Fruit fly (Drosophila melanogaster): ENCODE data around the gene ICA69.

ICA69 gene

dm6 chr3L:21135850-21136249 lies 4.6 kb downstream of the ICA69 start (continued):
- TF ChIP-seq CG11695 (GFP tag; IDR thresholded peaks at IDR 0.05) = 0 out of 3 replicates have a peak, but pooled peaks have one; percentile 12
- no peak for TF ChIP-seq CkIIα-i1 (GFP tag; IDR thresholded peaks at IDR 0.05)
- TF ChIP-seq gce (GFP tag; IDR thresholded peaks at IDR 0.05) = no peak
- TF ChIP-seq Adf1 (GFP tag; IDR thresholded peaks at IDR 0.05) = peak; percentile 56; the same call in 1 of the 2 replicates
- TF ChIP-seq Gug (GFP tag; IDR thresholded peaks at IDR 0.05) = no peak; the same call in 3 of the 4 replicates
- peak; percentile 97 for TF ChIP-seq ftz-f1 (GFP tag; optimal IDR thresholded peaks at IDR 0.05)
- TF ChIP-seq CG17361 (GFP tag; IDR thresholded peaks at IDR 0.05) = no peak
- TF ChIP-seq inv (GFP tag; IDR thresholded peaks at IDR 0.05; ENCODE audit: partially characterized antibody) = peak; percentile 79
- no peak for TF ChIP-seq D (optimal IDR thresholded peaks at IDR 0.05)
- TF ChIP-seq D (GFP tag; optimal IDR thresholded peaks at IDR 0.05) = no peak
- TF ChIP-seq CG30431 (GFP tag; optimal IDR thresholded peaks at IDR 0.05) = no peak
- no peak for TF ChIP-seq otp (GFP tag; IDR thresholded peaks at IDR 0.05)
- TF ChIP-seq CG13775 (GFP tag; optimal IDR thresholded peaks at IDR 0.05) = no peak
- TF ChIP-seq psq (GFP tag; optimal IDR thresholded peaks at IDR 0.05) = no peak
- no peak for TF ChIP-seq CG5953 (GFP tag; IDR thresholded peaks at IDR 0.05)
- TF ChIP-seq ttk (GFP tag; IDR thresholded peaks at IDR 0.05) = no peak
- TF ChIP-seq Antp (GFP tag; optimal IDR thresholded peaks at IDR 0.05) = peak; percentile 26
- no peak for TF ChIP-seq CG6175 (GFP tag; IDR thresholded peaks at IDR 0.05)
- no peak for TF ChIP-seq org-1 (GFP tag; optimal IDR thresholded peaks at IDR 0.05)
- no peak for TF ChIP-seq Sox100B (GFP tag; optimal IDR thresholded peaks at IDR 0.05)
- peak; percentile 72 for TF ChIP-seq MBD-R2 (GFP tag; IDR thresholded peaks at IDR 0.05)
- peak; percentile 48 for TF ChIP-seq zfh2 (GFP tag; optimal IDR thresholded peaks at IDR 0.05)
- TF ChIP-seq ab (GFP tag; optimal IDR thresholded peaks at IDR 0.05) = no peak
- TF ChIP-seq pzg (GFP tag; optimal IDR thresholded peaks at IDR 0.05) = peak; percentile 96
- no peak for TF ChIP-seq dmrt11E (tag; optimal IDR thresholded peaks at IDR 0.05)
- no peak for TF ChIP-seq Rx (GFP tag; IDR thresholded peaks at IDR 0.05)
- no peak for TF ChIP-seq CG4820 (GFP tag; optimal IDR thresholded peaks at IDR 0.05)
- peak; percentile 96 for TF ChIP-seq Opbp (GFP tag; IDR thresholded peaks at IDR 0.05; ENCODE audit: partially characterized antibody)
- TF ChIP-seq E2f1 (GFP tag; IDR thresholded peaks at IDR 0.05) = no peak
- no peak for TF ChIP-seq B-H1 (GFP tag; IDR thresholded peaks at IDR 0.05)
- TF ChIP-seq jumu (GFP tag; optimal IDR thresholded peaks at IDR 0.05) = no peak
- no peak for TF ChIP-seq CG11247 (GFP tag; IDR thresholded peaks at IDR 0.05)
- peak; percentile 14 for TF ChIP-seq Bdp1 (GFP tag; optimal IDR thresholded peaks at IDR 0.05)
- TF ChIP-seq ssp (GFP tag; IDR thresholded peaks at IDR 0.05) = no peak
- TF ChIP-seq Dfd (GFP tag; optimal IDR thresholded peaks at IDR 0.05) = no peak
- TF ChIP-seq CG12104 (GFP tag; optimal IDR thresholded peaks at IDR 0.05) = no peak
- TF ChIP-seq Atf6 (GFP tag; IDR thresholded peaks at IDR 0.05) = no peak
- no peak for TF ChIP-seq CG11696 (GFP tag; IDR thresholded peaks at IDR 0.05)
- peak; percentile 48; the same call in 1 of the 2 replicates for TF ChIP-seq NFAT (GFP tag; IDR thresholded peaks at IDR 0.05)
- no peak for TF ChIP-seq Hr39 (optimal IDR thresholded peaks at IDR 0.05)
- TF ChIP-seq CG12219 (GFP tag; optimal IDR thresholded peaks at IDR 0.05) = no peak
- TF ChIP-seq CG3847 (GFP tag; IDR thresholded peaks at IDR 0.05) = peak; percentile 98
- TF ChIP-seq tap (tag; optimal IDR thresholded peaks at IDR 0.05) = no peak
- no peak for TF ChIP-seq Hmx (GFP tag; optimal IDR thresholded peaks at IDR 0.05)
- peak; percentile 51 for TF ChIP-seq CG13624 (GFP tag; optimal IDR thresholded peaks at IDR 0.05)
- no peak for TF ChIP-seq hth (optimal IDR thresholded peaks at IDR 0.05)
- TF ChIP-seq lab (GFP tag; optimal IDR thresholded peaks at IDR 0.05) = no peak
- no peak for TF ChIP-seq fu2 (GFP tag; optimal IDR thresholded peaks at IDR 0.05)
- TF ChIP-seq Bgb (GFP tag; IDR thresholded peaks at IDR 0.05; ENCODE audit: partially characterized antibody) = peak; percentile 96
- no peak for TF ChIP-seq CG7987 (GFP tag; optimal IDR thresholded peaks at IDR 0.05)
- peak; percentile 54 for TF ChIP-seq ems (GFP tag; optimal IDR thresholded peaks at IDR 0.05)
- no peak for TF ChIP-seq unpg (GFP tag; optimal IDR thresholded peaks at IDR 0.05)
- peak; percentile 61 for TF ChIP-seq onecut (GFP tag; IDR thresholded peaks at IDR 0.05)
- TF ChIP-seq CG42726 (GFP tag; IDR thresholded peaks at IDR 0.05; ENCODE audit: partially characterized antibody) = peak; percentile 85

All from whole organism, embryonic.